Worm (Caenorhabditis elegans): ENCODE measurements around the gene F48F7.6.

F48F7.6 gene

ce11 chrX:14008130-14008529 lies 30.5 kb downstream of the F48F7.6 start:
- TF ChIP-seq skn-1 (tag; optimal IDR thresholded peaks at IDR 0.05) = no peak
- TF ChIP-seq peb-1 (tag; optimal IDR thresholded peaks at IDR 0.05) = no peak
- TF ChIP-seq nhr-21 (tag; optimal IDR thresholded peaks at IDR 0.05) = no peak
- TF ChIP-seq ceh-82 (tag; optimal IDR thresholded peaks at IDR 0.05) = no peak
- no peak for TF ChIP-seq nhr-77 (tag; optimal IDR thresholded peaks at IDR 0.05)
- TF ChIP-seq nhr-6 (tag; optimal IDR thresholded peaks at IDR 0.05) = no peak
- TF ChIP-seq nhr-12 (tag; optimal IDR thresholded peaks at IDR 0.05) = no peak
- TF ChIP-seq R02D3.7 (tag; optimal IDR thresholded peaks at IDR 0.05) = no peak
- TF ChIP-seq egl-27 (tag; optimal IDR thresholded peaks at IDR 0.05) = no peak

- TF ChIP-seq F13H6.1 (tag; optimal IDR thresholded peaks at IDR 0.05) (no peak), blmp-1 (tag; optimal IDR thresholded peaks at IDR 0.05; ENCODE audit: insufficient read depth) (no peak), nhr-12 (tag; optimal IDR thresholded peaks at IDR 0.05) (no peak), alr-1 (tag; optimal IDR thresholded peaks at IDR 0.05) (no peak), ztf-1 (GFP tag; conservative IDR thresholded peaks at IDR 0.05) (no peak), nhr-21 (tag; optimal IDR thresholded peaks at IDR 0.05) (no peak), elt-3 (tag; optimal IDR thresholded peaks at IDR 0.05) (no peak), mab-5 (tag; optimal IDR thresholded peaks at IDR 0.05) (no peak), mdl-1 (tag; optimal IDR thresholded peaks at IDR 0.05) (no peak)
Observed at ce11 chrX:14012417-14012816, 34.8 kb downstream of the F48F7.6 start, which contains the start of gene tbc-19. Gene tbc-19 (minus strand): TSS chrX:14012517.

ce11 chrX:14015366-14015765 lies 37.7 kb downstream of the F48F7.6 start, which contains the start of gene C04C11.25:
Gene C04C11.25 (minus strand): TSS chrX:14015466.
- no peak for TF ChIP-seq dmd-4 (tag; optimal IDR thresholded peaks at IDR 0.05)
- TF ChIP-seq sem-4 (tag; optimal IDR thresholded peaks at IDR 0.05) = no peak
- no peak for TF ChIP-seq nhr-11 (tag; optimal IDR thresholded peaks at IDR 0.05)
- TF ChIP-seq unc-55 (GFP tag; optimal IDR thresholded peaks at IDR 0.05) = no peak
- TF ChIP-seq nhr-237 (tag; optimal IDR thresholded peaks at IDR 0.05) = no peak
- TF ChIP-seq elt-1 (tag; optimal IDR thresholded peaks at IDR 0.05) = no peak
- no peak for TF ChIP-seq R02D3.7 (tag; optimal IDR thresholded peaks at IDR 0.05)
- no peak for TF ChIP-seq alr-1 (tag; optimal IDR thresholded peaks at IDR 0.05)
- no peak for TF ChIP-seq ceh-82 (tag; optimal IDR thresholded peaks at IDR 0.05)
- no peak for TF ChIP-seq mdl-1 (tag; optimal IDR thresholded peaks at IDR 0.05)
- no peak for TF ChIP-seq ama-1 (optimal IDR thresholded peaks at IDR 0.05)
- TF ChIP-seq nhr-23 (tag; optimal IDR thresholded peaks at IDR 0.05) = no peak
- TF ChIP-seq egl-27 (tag; optimal IDR thresholded peaks at IDR 0.05) = no peak
- no peak for TF ChIP-seq nhr-21 (tag; optimal IDR thresholded peaks at IDR 0.05)
- no peak for TF ChIP-seq C34F6.9 (tag; optimal IDR thresholded peaks at IDR 0.05)

ce11 chrX:14015808-14016207 lies 38.2 kb downstream of the F48F7.6 start:
- peak in 1 of 2 experiments; percentile 49 for TF ChIP-seq mdl-1 (tag; optimal IDR thresholded peaks at IDR 0.05)
- TF ChIP-seq nhr-129 (tag; optimal IDR thresholded peaks at IDR 0.05) = peak; percentile 92
- peak; percentile 77 for TF ChIP-seq C34F6.9 (tag; optimal IDR thresholded peaks at IDR 0.05)
- peak; percentile 83 for TF ChIP-seq crh-2 (tag; optimal IDR thresholded peaks at IDR 0.05)
- peak; percentile 88 for TF ChIP-seq sma-9 (GFP tag; optimal IDR thresholded peaks at IDR 0.05)
- no peak for TF ChIP-seq sma-9 (tag; optimal IDR thresholded peaks at IDR 0.05)
- TF ChIP-seq ceh-82 (tag; optimal IDR thresholded peaks at IDR 0.05) = no peak
- TF ChIP-seq snpc-4 (tag; optimal IDR thresholded peaks at IDR 0.05) = peak; percentile 50
- TF ChIP-seq nhr-10 (tag; optimal IDR thresholded peaks at IDR 0.05) = no peak
- no peak for TF ChIP-seq unc-39 (tag; optimal IDR thresholded peaks at IDR 0.05)
- peak; percentile 72 for TF ChIP-seq nhr-6 (tag; optimal IDR thresholded peaks at IDR 0.05)
- no peak for TF ChIP-seq mbf-1 (tag; optimal IDR thresholded peaks at IDR 0.05)
- TF ChIP-seq ama-1 (optimal IDR thresholded peaks at IDR 0.05) = no peak
- peak; percentile 67 for TF ChIP-seq zag-1 (tag; optimal IDR thresholded peaks at IDR 0.05)
- peak; percentile 78 for TF ChIP-seq fos-1 (tag; optimal IDR thresholded peaks at IDR 0.05)
- TF ChIP-seq sem-4 (tag; optimal IDR thresholded peaks at IDR 0.05) = peak; percentile 53
- TF ChIP-seq alr-1 (tag; optimal IDR thresholded peaks at IDR 0.05) = no peak
- peak; percentile 25 for TF ChIP-seq egl-27 (tag; optimal IDR thresholded peaks at IDR 0.05)
- TF ChIP-seq R02D3.7 (tag; optimal IDR thresholded peaks at IDR 0.05) = no peak
- TF ChIP-seq nhr-25 (tag; optimal IDR thresholded peaks at IDR 0.05) = peak; percentile 10
- TF ChIP-seq unc-55 (GFP tag; optimal IDR thresholded peaks at IDR 0.05) = peak; percentile 87
- peak; percentile 76 for TF ChIP-seq lin-13 (GFP tag; optimal IDR thresholded peaks at IDR 0.05)
- TF ChIP-seq ceh-16 (tag; optimal IDR thresholded peaks at IDR 0.05) = no peak
- no peak for TF ChIP-seq ztf-1 (GFP tag; conservative IDR thresholded peaks at IDR 0.05)
- peak; percentile 8 for TF ChIP-seq blmp-1 (tag; optimal IDR thresholded peaks at IDR 0.05; ENCODE audit: insufficient read depth)
- no peak for TF ChIP-seq nhr-237 (tag; optimal IDR thresholded peaks at IDR 0.05)
- no peak for TF ChIP-seq skn-1 (tag; optimal IDR thresholded peaks at IDR 0.05)
- TF ChIP-seq gmeb-1 (tag; optimal IDR thresholded peaks at IDR 0.05) = peak; percentile 45
- TF ChIP-seq lsy-2 (tag; optimal IDR thresholded peaks at IDR 0.05) = peak in 1 of 2 experiments; percentile 41
- TF ChIP-seq lin-39 (tag; optimal IDR thresholded peaks at IDR 0.05) = no peak
- no peak for TF ChIP-seq nhr-23 (tag; optimal IDR thresholded peaks at IDR 0.05)
- TF ChIP-seq nhr-77 (tag; optimal IDR thresholded peaks at IDR 0.05) = no peak
- no peak for TF ChIP-seq elt-1 (tag; optimal IDR thresholded peaks at IDR 0.05)
- no peak for TF ChIP-seq ZK546.5 (tag; optimal IDR thresholded peaks at IDR 0.05)
- TF ChIP-seq peb-1 (tag; optimal IDR thresholded peaks at IDR 0.05) = no peak
- TF ChIP-seq elt-3 (tag; optimal IDR thresholded peaks at IDR 0.05) = no peak
- peak; percentile 43 for TF ChIP-seq nhr-11 (tag; optimal IDR thresholded peaks at IDR 0.05)
- TF ChIP-seq sma-3 (GFP tag; optimal IDR thresholded peaks at IDR 0.05) = peak; percentile 73
- TF ChIP-seq mab-5 (tag; optimal IDR thresholded peaks at IDR 0.05) = peak; percentile 73
- TF ChIP-seq nhr-21 (tag; optimal IDR thresholded peaks at IDR 0.05) = peak; percentile 78
- no peak for TF ChIP-seq ztf-11 (tag; optimal IDR thresholded peaks at IDR 0.05)

Measured in whole organism, L2 larva.